Fruit fly (Drosophila melanogaster): Measurements from ENCODE around the gene GstD4.

DNA sequence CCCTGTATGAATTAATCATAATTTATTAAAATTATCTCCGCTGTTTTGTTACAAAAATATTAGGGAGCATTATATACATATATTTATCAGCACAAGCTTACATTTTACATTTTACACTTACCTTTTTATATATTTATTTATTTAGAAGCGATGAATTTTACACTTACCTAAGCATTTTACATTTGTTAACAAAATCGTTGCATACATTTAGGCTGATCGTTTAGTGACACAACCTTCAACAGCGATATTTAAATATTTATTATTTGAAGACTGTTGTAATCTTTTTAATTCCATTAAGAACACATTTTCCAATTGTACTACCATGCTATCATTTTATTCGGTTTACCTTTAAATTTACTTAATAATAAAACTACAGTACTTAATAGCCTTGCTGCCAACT, 9.9 kb downstream of the GstD4 start:
- TF ChIP-seq usp (GFP tag; optimal IDR thresholded peaks at IDR 0.05): no peak
- TF ChIP-seq psq (optimal IDR thresholded peaks at IDR 0.05): no peak
- no peak for TF ChIP-seq Dll (optimal IDR thresholded peaks at IDR 0.05)
- no peak for TF ChIP-seq EcR (GFP tag; optimal IDR thresholded peaks at IDR 0.05)
- no peak for TF ChIP-seq CG8478 (optimal IDR thresholded peaks at IDR 0.05)
- TF ChIP-seq pan (optimal IDR thresholded peaks at IDR 0.05): no peak
